Worm (Caenorhabditis elegans) whole organism, mixed stage, embryonic: Measurements from ENCODE around the gene F11A5.18.
A peak's percentile ranks its signal among the peaks of the same experiment; 100 is the strongest.

Experiments used
- M03D4.4 ChIP-seq: sonication (generic microtip); optimal IDR thresholded peaks from 2 replicates; lab custom pipeline; 2017; ENCODE audit warnings: mild to moderate bottlenecking, missing genetic modification characterization, missing compliant biosample characterization
- blmp-1 ChIP-seq: fragments of 150-350 bp; optimal IDR thresholded peaks from 2 replicates; lab custom pipeline; 2014; ENCODE audit warnings: missing biosample characterization, missing genetic modification characterization
- ceh-39 ChIP-seq: fragments of 150-350 bp; optimal IDR thresholded peaks from 2 replicates; lab custom pipeline; 2014; ENCODE audit warnings: missing biosample characterization, missing genetic modification characterization
- ceh-43 ChIP-seq: fragments of 200-800 bp; sonication (Bioruptor generic); optimal IDR thresholded peaks from 2 replicates; lab custom pipeline; 2018; ENCODE audit warnings: mild to moderate bottlenecking, missing genetic modification characterization, moderate library complexity, missing compliant biosample characterization
- ceh-83 ChIP-seq: fragments of 200-800 bp; sonication (Bioruptor generic); optimal IDR thresholded peaks from 2 replicates; lab custom pipeline; 2018; ENCODE audit warnings: mild to moderate bottlenecking, missing genetic modification characterization, missing compliant biosample characterization
- ces-1 ChIP-seq: fragments of 150-350 bp; optimal IDR thresholded peaks from 2 replicates; lab custom pipeline; 2014; ENCODE audit warnings: missing biosample characterization, missing genetic modification reagents, missing genetic modification characterization
- cnd-1 ChIP-seq: fragments of 200-800 bp; sonication (Bioruptor generic); optimal IDR thresholded peaks from 2 replicates; lab custom pipeline; 2018; ENCODE audit warnings: mild to moderate bottlenecking, missing genetic modification characterization, missing compliant biosample characterization
- drap-1 ChIP-seq: fragments of 200-800 bp; sonication (Bioruptor generic); optimal IDR thresholded peaks from 3 replicates; lab custom pipeline; 2018; ENCODE audit warnings: mild to moderate bottlenecking, missing genetic modification characterization, missing compliant biosample characterization
- elt-1 ChIP-seq: sonication (generic microtip); optimal IDR thresholded peaks from 2 replicates; lab custom pipeline; 2017; ENCODE audit warnings: missing genetic modification characterization, mild to moderate bottlenecking, missing compliant biosample characterization, antibody characterized with exemption, moderate library complexity, borderline replicate concordance; ENCODE audit not compliant: insufficient read depth
- elt-3 ChIP-seq: fragments of 150-350 bp; optimal IDR thresholded peaks from 2 replicates; lab custom pipeline; 2014; ENCODE audit warnings: missing biosample characterization, missing genetic modification characterization
- ham-2 ChIP-seq: fragments of 200-800 bp; sonication (Bioruptor generic); optimal IDR thresholded peaks from 2 replicates; lab custom pipeline; 2018; ENCODE audit warnings: mild to moderate bottlenecking, missing genetic modification characterization, missing compliant biosample characterization
- lin-32 ChIP-seq: fragments of 200-800 bp; sonication (Bioruptor generic); optimal IDR thresholded peaks from 2 replicates; lab custom pipeline; 2018; ENCODE audit warnings: mild to moderate bottlenecking, missing genetic modification characterization, missing compliant biosample characterization
- lsy-2 ChIP-seq: fragments of 150-350 bp; optimal IDR thresholded peaks from 2 replicates; lab custom pipeline; 2014; ENCODE audit warnings: missing biosample characterization, missing genetic modification characterization
- mab-5 ChIP-seq: fragments of 150-350 bp; optimal IDR thresholded peaks from 2 replicates; lab custom pipeline; 2014; ENCODE audit warnings: missing biosample characterization, missing genetic modification characterization
- mep-1 ChIP-seq: fragments of 150-350 bp; optimal IDR thresholded peaks from 2 replicates; lab custom pipeline; 2017; ENCODE audit warnings: missing biosample characterization, missing genetic modification reagents, missing genetic modification characterization, inconsistent platforms
- mls-2 ChIP-seq: sonication (generic microtip); optimal IDR thresholded peaks from 2 replicates; lab custom pipeline; 2016; ENCODE audit warnings: mild to moderate bottlenecking, missing genetic modification characterization, moderate library complexity, missing compliant biosample characterization
- nhr-12 ChIP-seq: fragments of 150-350 bp; optimal IDR thresholded peaks from 2 replicates; lab custom pipeline; 2014; ENCODE audit warnings: missing biosample characterization, missing genetic modification characterization
- nhr-2 ChIP-seq: fragments of 150-350 bp; optimal IDR thresholded peaks from 2 replicates; lab custom pipeline; 2014; ENCODE audit warnings: missing biosample characterization, missing genetic modification characterization
- nhr-237 ChIP-seq: fragments of 150-350 bp; optimal IDR thresholded peaks from 2 replicates; lab custom pipeline; 2014; ENCODE audit warnings: missing biosample characterization, missing genetic modification characterization
- nhr-28 ChIP-seq: fragments of 150-350 bp; optimal IDR thresholded peaks from 2 replicates; lab custom pipeline; 2014; ENCODE audit warnings: missing biosample characterization, missing genetic modification characterization
- nhr-76 ChIP-seq: sonication (generic microtip); optimal IDR thresholded peaks from 2 replicates; lab custom pipeline; 2017; ENCODE audit warnings: missing biosample characterization, missing genetic modification characterization
- pha-4 ChIP-seq: fragments of 150-350 bp; optimal IDR thresholded peaks from 2 replicates; lab custom pipeline; 2018; ENCODE audit warnings: missing biosample characterization, missing genetic modification reagents, missing genetic modification characterization
- sem-2 ChIP-seq: fragments of 200-800 bp; sonication (Bioruptor generic); optimal IDR thresholded peaks from 2 replicates; lab custom pipeline; 2018; ENCODE audit warnings: mild to moderate bottlenecking, missing genetic modification characterization, missing compliant biosample characterization
- snpc-4 ChIP-seq: fragments of 150-350 bp; optimal IDR thresholded peaks from 2 replicates; lab custom pipeline; 2014; ENCODE audit warnings: missing biosample characterization, missing genetic modification characterization
- sptf-1 ChIP-seq: sonication (generic microtip); optimal IDR thresholded peaks from 2 replicates; lab custom pipeline; 2017; ENCODE audit warnings: mild to moderate bottlenecking, missing genetic modification characterization, moderate library complexity, missing compliant biosample characterization
- unc-120 ChIP-seq: sonication (generic microtip); optimal IDR thresholded peaks from 2 replicates; lab custom pipeline; 2017; ENCODE audit warnings: missing genetic modification characterization, missing compliant biosample characterization; ENCODE audit not compliant: poor library complexity, severe bottlenecking
- unc-62 ChIP-seq: fragments of 150-350 bp; optimal IDR thresholded peaks from 2 replicates; lab custom pipeline; 2014; ENCODE audit warnings: missing biosample characterization, missing genetic modification reagents, missing genetic modification characterization
- zip-8 ChIP-seq: fragments of 150-350 bp; optimal IDR thresholded peaks from 2 replicates; lab custom pipeline; 2014; ENCODE audit warnings: missing biosample characterization, missing genetic modification characterization
- ztf-11 ChIP-seq: fragments of 150-350 bp; optimal IDR thresholded peaks from 2 replicates; lab custom pipeline; 2014; ENCODE audit warnings: missing biosample characterization, missing genetic modification characterization

The F11A5.18 gene

ce11 chrV:16225524-16226116 is 22.9 kb downstream of the F11A5.18 start:
- no peak for TF ChIP-seq ces-1 (GFP tag; lab: Kevin White, UChicago)
- no peak for TF ChIP-seq cnd-1 (tag; lab: Kevin White, UChicago)
- TF ChIP-seq nhr-76 (tag; lab: Kevin White, UChicago) = no peak
- no peak for TF ChIP-seq unc-62 (GFP tag; lab: Kevin White, UChicago)
- TF ChIP-seq snpc-4 (tag; lab: Kevin White, UChicago) = no peak
- TF ChIP-seq drap-1 (GFP tag; lab: Kevin White, UChicago) = no peak
- TF ChIP-seq ceh-39 (tag; lab: Kevin White, UChicago) = no peak
- TF ChIP-seq elt-1 (tag; lab: Kevin White, UChicago) = no peak
- TF ChIP-seq elt-3 (tag; lab: Kevin White, UChicago) = no peak
- no peak for TF ChIP-seq ceh-43
- TF ChIP-seq mep-1 (tag; lab: Kevin White, UChicago) = no peak
- TF ChIP-seq nhr-2 (tag; lab: Kevin White, UChicago) = no peak
- TF ChIP-seq ceh-83 (GFP tag; lab: Kevin White, UChicago) = no peak
- TF ChIP-seq nhr-12 (tag; lab: Kevin White, UChicago) = no peak

- TF ChIP-seq mep-1 (tag; lab: Kevin White, UChicago) = no peak
- no peak for TF ChIP-seq unc-62 (GFP tag; lab: Kevin White, UChicago)
- no peak for TF ChIP-seq elt-3 (tag; lab: Kevin White, UChicago)
- TF ChIP-seq snpc-4 (tag; lab: Kevin White, UChicago) = no peak
- no peak for TF ChIP-seq ceh-39 (tag; lab: Kevin White, UChicago)
- no peak for TF ChIP-seq ceh-83 (GFP tag; lab: Kevin White, UChicago)
- no peak for TF ChIP-seq lsy-2 (tag; lab: Kevin White, UChicago)
- TF ChIP-seq unc-120 (tag; lab: Kevin White, UChicago) = no peak
- TF ChIP-seq ham-2 (GFP tag; lab: Kevin White, UChicago) = no peak
- TF ChIP-seq sptf-1 (tag; lab: Kevin White, UChicago) = no peak
- TF ChIP-seq blmp-1 (tag; lab: Kevin White, UChicago) = no peak
- no peak for TF ChIP-seq lin-32 (GFP tag; lab: Kevin White, UChicago)
- TF ChIP-seq nhr-28 = no peak
- TF ChIP-seq M03D4.4 (tag; lab: Kevin White, UChicago) = no peak
- TF ChIP-seq mab-5 (tag; lab: Kevin White, UChicago) = no peak
- no peak for TF ChIP-seq ztf-11 (tag; lab: Kevin White, UChicago)
- TF ChIP-seq nhr-237 (tag; lab: Kevin White, UChicago) = no peak
- TF ChIP-seq mls-2 (tag; lab: Kevin White, UChicago) = no peak
- no peak for TF ChIP-seq nhr-12 (tag; lab: Kevin White, UChicago)
- no peak for TF ChIP-seq cnd-1 (tag; lab: Kevin White, UChicago)
Observed at ce11 chrV:16226581-16226980, 23.9 kb downstream of the F11A5.18 start, which contains the start of gene F11A5.13. TSS of gene F11A5.13 (minus strand) at chrV:16226681.

ce11 chrV:16229439-16229838 is 26.7 kb downstream of the F11A5.18 start:
- TF ChIP-seq zip-8 (tag; lab: Kevin White, UChicago) (peak; percentile 69), ztf-11 (tag; lab: Kevin White, UChicago) (no peak), unc-62 (GFP tag; lab: Kevin White, UChicago) (no peak), sem-2 (GFP tag; lab: Kevin White, UChicago) (no peak), elt-1 (tag; lab: Kevin White, UChicago) (no peak)
- TF ChIP-seq, all 35 proteins: peak for 1

ce11 chrV:16229896-16230295 is 27.2 kb downstream of the F11A5.18 start, which contains the start of the genes F21H7.2 and F21H7.12:
TSS of gene F21H7.2 (minus strand) at chrV:16229996.
TSS of gene F21H7.12 (plus strand) at chrV:16230165.
- no peak for TF ChIP-seq blmp-1 (tag; lab: Kevin White, UChicago)

- TF ChIP-seq ceh-43 (no peak), unc-62 (GFP tag; lab: Kevin White, UChicago) (no peak), nhr-237 (tag; lab: Kevin White, UChicago) (no peak), pha-4 (no peak), nhr-76 (tag; lab: Kevin White, UChicago) (no peak), nhr-28 (no peak), snpc-4 (tag; lab: Kevin White, UChicago) (no peak), sem-2 (GFP tag; lab: Kevin White, UChicago) (no peak)
Observed at ce11 chrV:16232180-16232579, 29.5 kb downstream of the F11A5.18 start, which contains the start of gene gst-22. TSS of gene gst-22 (minus strand) at chrV:16232282.
